Worm (Caenorhabditis elegans): Measurements from ENCODE around the gene cct-2.

cct-2 gene

DNA sequence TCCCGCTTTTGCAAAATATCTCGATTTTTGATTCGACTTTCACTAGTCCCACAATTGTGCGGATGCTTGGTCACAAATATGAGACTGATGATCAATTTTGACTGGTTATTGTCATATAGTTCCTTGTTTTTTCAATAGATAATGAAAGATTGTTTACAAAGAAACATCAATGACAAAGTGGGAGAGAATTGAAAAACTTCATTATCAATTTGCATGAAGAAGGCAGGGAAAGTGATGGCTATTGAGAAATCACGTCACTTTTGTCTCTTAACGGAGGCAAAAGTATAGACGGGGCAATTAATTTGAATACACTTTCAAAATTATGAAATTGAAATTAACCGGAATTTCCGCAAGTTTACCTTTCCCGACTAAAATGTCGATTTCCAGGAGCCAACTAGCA lies 4.4 kb upstream of the cct-2 start:
- no peak for TF ChIP-seq unc-130 (GFP tag; optimal IDR thresholded peaks at IDR 0.05)
- TF ChIP-seq nhr-80 (tag; optimal IDR thresholded peaks at IDR 0.05) = peak; percentile 47

DNA sequence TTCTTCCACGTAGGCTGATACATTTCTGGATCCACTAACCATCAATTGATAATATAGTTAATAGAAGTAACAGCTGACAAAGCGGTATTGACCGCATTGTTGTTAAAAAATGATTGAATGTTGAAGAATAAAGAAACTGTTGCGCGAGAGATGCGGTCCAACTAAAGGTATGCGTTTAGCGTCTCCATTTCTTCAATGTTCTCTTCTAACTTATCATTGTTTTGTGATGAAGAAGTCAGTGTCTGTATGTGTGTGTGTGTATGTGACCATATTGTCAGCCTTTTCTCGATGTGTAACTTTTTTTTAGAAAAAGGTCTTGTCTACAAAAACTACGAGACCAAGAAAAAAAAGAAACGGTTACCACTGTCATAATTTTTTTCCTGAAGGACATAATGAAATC lies 1.1 kb upstream of the cct-2 start, which contains the start of gene B0457.2:
TSS of gene B0457.2 (minus strand) at position 101 of the 400 bp plus-strand sequence.
- TF ChIP-seq chd-7 (tag; optimal IDR thresholded peaks at IDR 0.05) (no peak), efl-1 (GFP tag; optimal IDR thresholded peaks at IDR 0.05) (no peak), D2030.7 (GFP tag; IDR thresholded peaks at IDR 0.05) (no peak), gei-17 (GFP tag; optimal IDR thresholded peaks at IDR 0.05) (no peak), atf-7 (tag; optimal IDR thresholded peaks at IDR 0.05) (no peak), mel-28 (tag; optimal IDR thresholded peaks at IDR 0.05; ENCODE audit: borderline replicate concordance) (no peak)

DNA sequence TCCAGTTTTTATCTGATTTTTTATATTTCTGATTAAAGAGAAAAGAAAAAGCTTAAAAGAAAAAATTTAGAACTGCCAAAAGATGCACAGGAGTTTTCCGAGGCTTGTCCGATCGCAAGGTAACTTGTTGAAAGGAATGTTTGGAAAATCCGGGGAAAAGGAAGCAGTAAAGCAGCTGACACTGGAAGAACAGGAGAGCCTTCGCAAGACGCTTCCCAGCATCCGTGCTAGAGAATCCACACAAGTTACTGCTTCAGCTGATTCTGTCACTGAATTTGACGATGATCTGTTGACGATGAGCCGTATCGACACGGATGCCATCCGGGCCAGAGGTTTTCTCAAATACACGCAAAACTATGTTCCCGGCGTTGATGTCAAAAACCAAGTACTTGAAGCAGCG lies 2.2 kb downstream of the cct-2 start, which contains the start of gene mrpl-50:
TSS of gene mrpl-50 (plus strand) at position 71 of the 400 bp plus-strand sequence.
- peak; percentile 3 for TF ChIP-seq ztf-26 (tag; optimal IDR thresholded peaks at IDR 0.05)
- TF ChIP-seq F57C9.4 (tag; optimal IDR thresholded peaks at IDR 0.05) = no peak
- TF ChIP-seq ama-1 (optimal IDR thresholded peaks at IDR 0.05) = no peak
- peak in 1 of 2 experiments; percentile 30 for TF ChIP-seq ama-1 (GFP tag; optimal IDR thresholded peaks at IDR 0.05)
- peak; percentile 36; the same call in 1 of the 2 replicates for TF ChIP-seq Y56A3A.18 (GFP tag; IDR thresholded peaks at IDR 0.05)
- peak; percentile 33 for TF ChIP-seq snpc-1.1 (tag; optimal IDR thresholded peaks at IDR 0.05; ENCODE audit: insufficient read depth)
- TF ChIP-seq lin-40 (tag; optimal IDR thresholded peaks at IDR 0.05) = no peak
- TF ChIP-seq cebp-1 (GFP tag; IDR thresholded peaks at IDR 0.05) = no peak
- peak; percentile 20 for TF ChIP-seq cebp-1 (tag; optimal IDR thresholded peaks at IDR 0.05)
- peak; percentile 13 for TF ChIP-seq F52B5.7 (tag; optimal IDR thresholded peaks at IDR 0.05)
- TF ChIP-seq ztf-28 (GFP tag; IDR thresholded peaks at IDR 0.05) = no peak
- TF ChIP-seq hlh-12 (tag; optimal IDR thresholded peaks at IDR 0.05) = no peak
- no peak for TF ChIP-seq unc-130 (GFP tag; optimal IDR thresholded peaks at IDR 0.05)
- peak; percentile 31 for TF ChIP-seq T26A5.8 (tag; optimal IDR thresholded peaks at IDR 0.05)
- no peak for TF ChIP-seq ccch-3 (GFP tag; optimal IDR thresholded peaks at IDR 0.05)
- TF ChIP-seq F55B11.4 (tag; optimal IDR thresholded peaks at IDR 0.05; ENCODE audit: borderline replicate concordance, insufficient read depth) = no peak
- peak; percentile 71 for TF ChIP-seq madf-3 (GFP tag; IDR thresholded peaks at IDR 0.05)
- peak; percentile 50 for TF ChIP-seq snpc-1.3 (tag; optimal IDR thresholded peaks at IDR 0.05; ENCODE audit: insufficient read depth)
- no peak for TF ChIP-seq mel-28 (tag; optimal IDR thresholded peaks at IDR 0.05; ENCODE audit: borderline replicate concordance)
- peak; percentile 29; the same call in 1 of the 2 replicates for TF ChIP-seq zfh-2 (GFP tag; conservative IDR thresholded peaks at IDR 0.05)
- TF ChIP-seq F39B2.1 (GFP tag; IDR thresholded peaks at IDR 0.05) = 0 out of 2 replicates have a peak, but pooled peaks have one; percentile 57
- TF ChIP-seq ceh-40 (GFP tag; IDR thresholded peaks at IDR 0.05) = no peak
- no peak for TF ChIP-seq aptf-3 (GFP tag; IDR thresholded peaks at IDR 0.05)
- TF ChIP-seq madf-6 (GFP tag; IDR thresholded peaks at IDR 0.05) = peak; percentile 65
- no peak for TF ChIP-seq somi-1 (GFP tag; optimal IDR thresholded peaks at IDR 0.05)
- peak; percentile 76; the same call in 1 of the 2 replicates for TF ChIP-seq Y53G8AR.9 (GFP tag; conservative IDR thresholded peaks at IDR 0.05)
- peak; percentile 9 for TF ChIP-seq chd-7 (tag; optimal IDR thresholded peaks at IDR 0.05)
- TF ChIP-seq hmg-20 (GFP tag; IDR thresholded peaks at IDR 0.05) = no peak
- peak; percentile 84 for TF ChIP-seq B0336.3 (GFP tag; IDR thresholded peaks at IDR 0.05)
- no peak for TF ChIP-seq zim-3 (tag; optimal IDR thresholded peaks at IDR 0.05)
- peak; percentile 59 for TF ChIP-seq repo-1 (tag; optimal IDR thresholded peaks at IDR 0.05)
- 0 out of 2 replicates have a peak, but pooled peaks have one; percentile 42 for TF ChIP-seq nfyb-1 (GFP tag; IDR thresholded peaks at IDR 0.05)
- peak; percentile 50 for TF ChIP-seq ekl-4 (GFP tag; IDR thresholded peaks at IDR 0.05)
- no peak for TF ChIP-seq lir-1 (GFP tag; conservative IDR thresholded peaks at IDR 0.05)
- TF ChIP-seq dpff-1 (tag; optimal IDR thresholded peaks at IDR 0.05) = peak; percentile 20
- TF ChIP-seq mcd-1 (GFP tag; IDR thresholded peaks at IDR 0.05) = peak; percentile 43; the same call in 1 of the 2 replicates
- TF ChIP-seq hsf-1 (GFP tag; IDR thresholded peaks at IDR 0.05) = 0 out of 2 replicates have a peak, but pooled peaks have one; percentile 21
